Fruit fly (Drosophila melanogaster) whole organism, embryonic: ENCODE results near the gene CG42784.
A peak's percentile ranks its signal among the peaks of the same experiment; 100 is the strongest.
"Not testable (repeated sequence)": the region's sequence is repeated elsewhere in the genome, so short reads cannot be mapped to it uniquely, and the experiment has no call there.

Experiments used
- Adf1 ChIP-seq: fragments of 200-800 bp; sonication (Bioruptor generic); IDR thresholded peaks from 2 replicates; pipeline ENCODE4 v1.3.6; 2022; ENCODE audit warnings: missing biosample characterization, missing genetic modification characterization
- Awh ChIP-seq: fragments of 200-800 bp; sonication (Bioruptor generic); IDR thresholded peaks from 2 replicates; pipeline ENCODE4, ENCODE4 v1.3.6; 2022; ENCODE audit warnings: missing biosample characterization, missing genetic modification characterization
- BtbVII ChIP-seq: fragments of 200-800 bp; sonication (Bioruptor generic); optimal IDR thresholded peaks from 3 replicates; lab custom pipeline; 2017; ENCODE audit warnings: missing biosample characterization, mild to moderate bottlenecking, missing genetic modification characterization
- CG10543 ChIP-seq: fragments of 200-800 bp; sonication (Bioruptor generic); optimal IDR thresholded peaks from 3 replicates; lab custom pipeline; 2017; ENCODE audit warnings: missing biosample characterization, mild to moderate bottlenecking, missing genetic modification characterization, moderate library complexity
- CG12299 ChIP-seq: fragments of 200-800 bp; sonication (Bioruptor generic); optimal IDR thresholded peaks from 2 replicates; lab custom pipeline; 2018; ENCODE audit warnings: missing biosample characterization, mild to moderate bottlenecking, missing genetic modification characterization
- CG13894 ChIP-seq: fragments of 200-800 bp; sonication (Bioruptor generic); optimal IDR thresholded peaks from 3 replicates; lab custom pipeline; 2018; ENCODE audit warnings: missing biosample characterization, mild to moderate bottlenecking, missing genetic modification characterization, moderate library complexity
- CG15696 ChIP-seq: fragments of 200-800 bp; sonication (Bioruptor generic); optimal IDR thresholded peaks from 2 replicates; lab custom pipeline; 2019; ENCODE audit warnings: missing biosample characterization, mild to moderate bottlenecking, missing genetic modification characterization, moderate library complexity
- CG1647 ChIP-seq: fragments of 200-800 bp; sonication (Bioruptor generic); optimal IDR thresholded peaks from 3 replicates; lab custom pipeline; 2016; ENCODE audit warnings: missing biosample characterization, missing genetic modification characterization
- CG16863 ChIP-seq: fragments of 200-800 bp; sonication (Bioruptor generic); optimal IDR thresholded peaks from 3 replicates; lab custom pipeline; 2016; ENCODE audit warnings: missing biosample characterization, missing genetic modification characterization
- CG17361 ChIP-seq: fragments of 200-800 bp; sonication (Bioruptor generic); IDR thresholded peaks from 3 replicates; pipeline ENCODE4 v1.3.6; 2022; ENCODE audit warnings: missing biosample characterization, missing genetic modification characterization
- CG18262 ChIP-seq: fragments of 200-800 bp; optimal IDR thresholded peaks from 3 replicates; lab custom pipeline; 2019; ENCODE audit warnings: missing biosample characterization, mild to moderate bottlenecking, missing genetic modification characterization, moderate library complexity
- CG2129 ChIP-seq: fragments of 200-800 bp; sonication (Bioruptor generic); IDR thresholded peaks from 2 replicates; pipeline ENCODE4 v1.3.6; 2022; ENCODE audit warnings: missing biosample characterization, missing genetic modification characterization; ENCODE audit not compliant: partially characterized antibody
- CG3163 ChIP-seq: fragments of 200-800 bp; sonication (Bioruptor generic); optimal IDR thresholded peaks from 3 replicates; lab custom pipeline; 2016; ENCODE audit warnings: missing biosample characterization, missing genetic modification characterization
- CG34376 ChIP-seq: fragments of 200-800 bp; sonication (Bioruptor generic); optimal IDR thresholded peaks from 2 replicates; lab custom pipeline; 2018; ENCODE audit warnings: missing biosample characterization, mild to moderate bottlenecking, missing genetic modification characterization
- CG4820 ChIP-seq: fragments of 200-800 bp; sonication (Bioruptor generic); optimal IDR thresholded peaks from 3 replicates; lab custom pipeline; 2016; ENCODE audit warnings: missing biosample characterization, missing genetic modification characterization
- CG6689 ChIP-seq: fragments of 200-800 bp; sonication (Bioruptor generic); IDR thresholded peaks from 2 replicates; pipeline ENCODE4 v1.3.6; 2022; ENCODE audit warnings: missing biosample characterization, missing genetic modification characterization
- CG6765 ChIP-seq: fragments of 200-800 bp; sonication (Bioruptor generic); optimal IDR thresholded peaks from 3 replicates; lab custom pipeline; 2017; ENCODE audit warnings: missing biosample characterization, mild to moderate bottlenecking, missing genetic modification characterization
- CG9437 ChIP-seq: fragments of 200-800 bp; sonication (Bioruptor generic); optimal IDR thresholded peaks from 2 replicates; lab custom pipeline; 2018; ENCODE audit warnings: missing biosample characterization, mild to moderate bottlenecking, missing genetic modification characterization
- CTCF ChIP-seq: fragments of 200-800 bp; sonication (Bioruptor generic); optimal IDR thresholded peaks from 2 replicates; lab custom pipeline; 2017; ENCODE audit warnings: missing biosample characterization, mild to moderate bottlenecking, missing genetic modification characterization, moderate library complexity
- Deaf1 ChIP-seq: fragments of 200-800 bp; optimal IDR thresholded peaks from 3 replicates; lab custom pipeline; 2019; ENCODE audit warnings: missing biosample characterization, mild to moderate bottlenecking, missing genetic modification characterization, moderate library complexity
- Dip2 ChIP-seq: fragments of 200-800 bp; sonication (Bioruptor generic); IDR thresholded peaks from 2 replicates; pipeline ENCODE4 v1.3.6; 2022; ENCODE audit warnings: missing biosample characterization, missing genetic modification characterization
- ERR ChIP-seq: fragments of 200-800 bp; sonication (Bioruptor generic); optimal IDR thresholded peaks from 2 replicates; lab custom pipeline; 2016; ENCODE audit warnings: missing biosample characterization, missing genetic modification characterization
- Ets97D ChIP-seq: fragments of 200-800 bp; sonication (Bioruptor generic); optimal IDR thresholded peaks from 3 replicates; lab custom pipeline; 2016; ENCODE audit warnings: missing biosample characterization, missing genetic modification characterization
- Hey ChIP-seq: fragments of 200-800 bp; sonication (Bioruptor generic); optimal IDR thresholded peaks from 3 replicates; lab custom pipeline; 2018; ENCODE audit warnings: missing biosample characterization, mild to moderate bottlenecking, missing genetic modification characterization
- Mad ChIP-seq: fragments of 200-800 bp; sonication (Bioruptor generic); optimal IDR thresholded peaks from 2 replicates; lab custom pipeline; 2016; ENCODE audit warnings: missing biosample characterization, missing genetic modification characterization
- Max ChIP-seq: fragments of 200-800 bp; sonication (Bioruptor generic); optimal IDR thresholded peaks from 2 replicates; lab custom pipeline; 2016; ENCODE audit warnings: missing biosample characterization, mild to moderate bottlenecking, missing genetic modification characterization
- Med ChIP-seq: fragments of 200-800 bp; sonication (Bioruptor generic); peaks from one replicate; lab custom pipeline; 2016; ENCODE audit warnings: missing biosample characterization, missing genetic modification characterization, mild to moderate bottlenecking, inconsistent platforms, moderate library complexity
- NK7.1 ChIP-seq: fragments of 200-800 bp; sonication (Bioruptor generic); optimal IDR thresholded peaks from 3 replicates; lab custom pipeline; 2016; ENCODE audit warnings: missing biosample characterization, missing genetic modification characterization
- abd-A ChIP-seq: fragments of 200-800 bp; sonication (Bioruptor generic); optimal IDR thresholded peaks from 3 replicates; lab custom pipeline; 2019; ENCODE audit warnings: missing biosample characterization, mild to moderate bottlenecking, missing genetic modification characterization, moderate library complexity
- ara ChIP-seq: fragments of 200-800 bp; sonication (Bioruptor generic); IDR thresholded peaks from 2 replicates; pipeline ENCODE4 v1.3.6; 2022; ENCODE audit warnings: missing biosample characterization, missing genetic modification characterization
- cg ChIP-seq: fragments of 200-800 bp; sonication (Bioruptor generic); optimal IDR thresholded peaks from 3 replicates; lab custom pipeline; 2019; ENCODE audit warnings: missing biosample characterization, mild to moderate bottlenecking, missing genetic modification characterization, moderate library complexity
- dm ChIP-seq: fragments of 200-800 bp; sonication (Bioruptor generic); optimal IDR thresholded peaks from 3 replicates; lab custom pipeline; 2016; ENCODE audit warnings: missing biosample characterization, missing genetic modification characterization
- dmrt99B ChIP-seq: fragments of 200-800 bp; sonication (Bioruptor generic); optimal IDR thresholded peaks from 2 replicates; lab custom pipeline; 2018; ENCODE audit warnings: missing biosample characterization, mild to moderate bottlenecking, missing genetic modification characterization, moderate library complexity
- eve ChIP-seq, 2 experiments: fragments of >200 bp; optimal IDR thresholded peaks; 2 replicates each; lab custom pipeline; 2017; ENCODE audit warnings: missing biosample characterization in 2 of 2, missing genetic modification characterization in 2 of 2
- ftz-f1 ChIP-seq: fragments of 200-800 bp; sonication (Bioruptor generic); optimal IDR thresholded peaks from 2 replicates; lab custom pipeline; 2016; ENCODE audit warnings: missing biosample characterization, missing genetic modification characterization
- ham ChIP-seq: fragments of 200-800 bp; sonication (Bioruptor generic); IDR thresholded peaks from 2 replicates; pipeline ENCODE4 v1.3.6; 2022; ENCODE audit warnings: missing biosample characterization, missing genetic modification characterization
- jing ChIP-seq: fragments of 200-800 bp; sonication (Bioruptor generic); optimal IDR thresholded peaks from 2 replicates; lab custom pipeline; 2018; ENCODE audit warnings: missing biosample characterization, mild to moderate bottlenecking, missing genetic modification characterization
- mirr ChIP-seq: fragments of 200-800 bp; sonication (Bioruptor generic); optimal IDR thresholded peaks from 3 replicates; lab custom pipeline; 2018; ENCODE audit warnings: missing biosample characterization, mild to moderate bottlenecking, missing genetic modification characterization
- org-1 ChIP-seq: fragments of 200-800 bp; sonication (Bioruptor generic); optimal IDR thresholded peaks from 2 replicates; lab custom pipeline; 2017; ENCODE audit warnings: missing biosample characterization, missing genetic modification characterization
- ro ChIP-seq: fragments of 200-800 bp; sonication (Bioruptor generic); IDR thresholded peaks from 2 replicates; pipeline ENCODE4 v1.3.6; 2022; ENCODE audit warnings: missing biosample characterization, missing genetic modification characterization
- schlank ChIP-seq: fragments of 200-800 bp; sonication (Bioruptor generic); optimal IDR thresholded peaks from 2 replicates; lab custom pipeline; 2018; ENCODE audit warnings: missing biosample characterization, mild to moderate bottlenecking, missing genetic modification characterization
- sd ChIP-seq: fragments of 200-800 bp; sonication (Bioruptor generic); optimal IDR thresholded peaks from 3 replicates; lab custom pipeline; 2018; ENCODE audit warnings: missing biosample characterization, mild to moderate bottlenecking, missing genetic modification characterization, moderate library complexity
- so ChIP-seq: fragments of 200-800 bp; sonication (Bioruptor generic); IDR thresholded peaks from 3 replicates; pipeline ENCODE4 v1.3.6; 2022; ENCODE audit warnings: missing biosample characterization, missing genetic modification characterization
- toy ChIP-seq: fragments of 200-800 bp; sonication (Bioruptor generic); IDR thresholded peaks from 2 replicates; pipeline ENCODE4 v1.3.6; 2022; ENCODE audit warnings: missing biosample characterization, missing genetic modification characterization
- ttk ChIP-seq: fragments of 200-800 bp; sonication (Bioruptor generic); IDR thresholded peaks from 2 replicates; pipeline ENCODE4 v2.1.2; 2022; ENCODE audit warnings: missing biosample characterization, missing genetic modification characterization

CG42784 gene

DNA sequence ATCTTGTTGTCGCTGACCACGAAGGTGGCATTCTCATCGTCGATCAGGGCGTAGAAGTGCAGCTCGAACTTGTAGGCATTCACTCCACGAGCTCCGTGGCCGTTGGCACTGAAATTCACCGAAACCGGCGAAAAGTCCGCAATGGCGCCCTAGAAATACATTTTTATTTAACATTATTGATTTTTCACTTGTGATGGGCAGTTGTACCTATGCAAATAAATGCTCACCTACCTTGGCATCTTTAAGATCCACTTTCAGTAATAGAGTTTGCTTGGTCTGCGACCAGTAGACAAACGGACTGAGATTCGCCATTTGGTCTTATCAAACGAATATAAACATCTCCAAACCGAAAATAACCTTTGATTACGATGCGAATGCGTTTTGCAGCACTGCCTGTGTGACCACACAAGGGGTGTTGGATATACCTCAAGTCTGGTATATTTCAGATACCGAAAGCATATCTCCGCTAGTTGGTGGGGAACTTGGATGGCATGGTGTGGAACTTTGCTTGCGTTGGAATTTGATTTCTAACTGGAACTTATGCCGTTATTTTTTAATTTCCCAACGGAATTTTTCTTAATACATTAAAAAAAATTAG, 30.1 kb downstream of the CG42784 start, which contains the start of gene Hacd2 (continued):
- TF ChIP-seq ara, result no peak
- TF ChIP-seq, all 482 proteins: peak for 137

DNA sequence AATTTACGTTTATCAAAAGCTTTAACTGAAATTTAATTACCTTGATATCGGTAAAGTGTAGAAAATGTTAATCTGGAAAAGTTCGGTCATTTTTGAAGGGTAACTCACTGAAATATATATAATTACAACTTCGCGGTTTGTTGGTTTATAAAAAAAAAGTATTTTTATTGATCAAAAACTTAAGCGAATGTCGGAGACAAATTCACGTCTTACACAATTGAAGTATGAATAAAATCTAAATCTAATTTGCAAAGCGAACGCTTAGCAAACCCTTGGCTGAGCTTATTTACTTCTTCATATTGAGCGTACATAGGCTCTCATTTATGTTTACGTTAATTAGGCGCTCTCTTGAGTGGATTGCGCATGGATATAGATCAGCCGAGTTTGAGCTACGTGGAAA, 34.2 kb downstream of the CG42784 start, which contains the start of gene Hsp60D:
Gene Hsp60D (minus strand): TSS at position 101 of the 400 bp plus-strand sequence.
- TF ChIP-seq CG15696 (tag; lab: Kevin White, UChicago); sd (tag; lab: Kevin White, UChicago); Adf1: not testable (repeated sequence)

DNA sequence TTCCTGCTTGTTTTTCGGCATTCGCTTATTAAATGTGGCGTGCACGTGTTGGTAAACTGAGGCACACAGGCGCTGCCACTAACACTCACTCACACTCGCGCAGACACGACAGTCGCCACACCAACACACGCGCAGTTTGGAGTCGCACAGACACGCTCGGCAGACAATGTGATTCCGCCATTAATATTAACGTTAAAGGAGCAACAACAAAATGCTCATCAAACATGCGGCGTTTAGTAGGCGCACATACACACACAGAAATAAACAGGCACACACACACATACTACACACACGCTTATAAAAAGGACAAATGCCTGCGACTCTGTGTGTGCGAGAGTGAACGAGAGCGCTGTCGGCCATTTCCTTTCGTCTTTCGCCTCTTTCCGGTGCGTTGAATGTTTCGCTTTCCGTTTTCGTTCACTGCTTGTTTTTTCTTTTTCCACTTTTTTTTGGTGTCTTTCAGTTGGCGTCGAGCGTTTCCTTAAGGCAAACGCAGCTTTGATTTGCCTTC, 41.9 kb downstream of the CG42784 start, which contains the start of gene CG42809:
Gene CG42809 (plus strand): TSS at position 461 of the 511 bp plus-strand sequence.
- TF ChIP-seq NK7.1 (GFP tag; lab: Kevin White, UChicago) (no peak), ro (no peak), mirr (GFP tag; lab: Kevin White, UChicago) (peak; percentile 41), CG2129 (GFP tag; lab: Robert Waterston, UW) (no peak), dmrt99B (tag; lab: Kevin White, UChicago) (no peak), CG6689 (GFP tag; lab: Robert Waterston, UW) (no peak), CG4820 (GFP tag; lab: Kevin White, UChicago) (no peak), CG10543 (GFP tag; lab: Kevin White, UChicago) (peak; percentile 45), CG34376 (GFP tag; lab: Kevin White, UChicago) (no peak), ttk (GFP tag; lab: Robert Waterston, UW) (no peak), CG13894 (peak; percentile 32), eve (GFP tag; optimal IDR thresholded peaks at IDR 0.05; lab: Kevin White, UChicago) (no peak), Med (GFP tag; lab: Kevin White, UChicago) (peak; percentile 63), Ets97D (GFP tag; lab: Kevin White, UChicago) (peak; percentile 39), Deaf1 (peak; percentile 43), CG12299 (tag; lab: Kevin White, UChicago) (no peak), abd-A (peak; percentile 92), cg (GFP tag; lab: Kevin White, UChicago) (peak; percentile 38)

DNA sequence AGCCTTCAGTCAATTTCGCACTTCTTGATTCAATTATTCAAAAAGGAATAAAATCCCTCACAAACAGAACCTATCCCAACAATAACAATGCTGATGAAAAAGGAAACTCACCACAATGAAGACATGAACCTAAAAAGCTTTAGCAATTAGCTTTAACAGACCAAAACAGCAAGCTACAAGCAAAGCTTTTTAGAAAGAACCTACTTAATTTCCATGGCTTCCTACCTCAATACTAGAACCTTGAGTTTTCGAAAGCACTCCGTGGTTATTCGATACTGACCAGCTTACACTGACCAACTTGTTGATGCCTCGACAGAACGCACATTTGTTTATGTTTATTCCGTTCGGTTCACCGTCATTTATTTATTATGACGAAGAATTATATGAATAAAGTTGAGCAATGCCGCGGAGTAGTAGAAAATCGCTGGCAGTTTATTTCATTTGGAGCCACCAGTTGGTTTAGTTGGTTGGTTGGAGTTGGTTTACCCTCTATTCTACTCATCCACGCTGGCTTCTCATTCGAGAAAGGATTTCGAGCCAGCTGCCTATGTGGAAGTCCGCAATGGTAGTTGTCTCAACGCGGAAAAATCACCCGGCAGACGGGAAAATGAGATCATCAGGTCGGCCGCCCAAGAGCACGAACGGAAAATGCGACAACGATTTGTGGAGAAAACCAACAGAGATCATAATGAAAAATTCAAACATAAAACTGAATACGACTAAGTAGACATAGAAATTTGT, 43.9 kb downstream of the CG42784 start, which contains the start of gene CG42810:
Gene CG42810 (plus strand): TSS at position 691 of the 741 bp plus-strand sequence.
- TF ChIP-seq jing, result no peak
- no peak for TF ChIP-seq Mad
- TF ChIP-seq so (GFP tag; lab: Robert Waterston, UW), result 0 out of 3 replicates have a peak, but pooled peaks have one; percentile 58
- TF ChIP-seq toy (GFP tag; lab: Robert Waterston, UW), result no peak
- TF ChIP-seq Dip2, result no peak
- TF ChIP-seq Max (GFP tag; lab: Kevin White, UChicago), result no peak
- TF ChIP-seq Med (GFP tag; lab: Kevin White, UChicago), result peak; percentile 14
- TF ChIP-seq CG17361 (GFP tag; lab: Robert Waterston, UW), result no peak
- no peak for TF ChIP-seq CG9437
- TF ChIP-seq BtbVII, result no peak
- TF ChIP-seq abd-A, result no peak
- TF ChIP-seq CG16863 (GFP tag; lab: Kevin White, UChicago), result no peak
- TF ChIP-seq CTCF, result peak; percentile 60
- no peak for TF ChIP-seq ERR (GFP tag; lab: Kevin White, UChicago)
- no peak for TF ChIP-seq org-1
- TF ChIP-seq CG18262, result no peak
- TF ChIP-seq Hey (tag; lab: Kevin White, UChicago), result no peak
- no peak for TF ChIP-seq CG1647
- no peak for TF ChIP-seq ham
- no peak for TF ChIP-seq dm (GFP tag; lab: Kevin White, UChicago)
- no peak for TF ChIP-seq CG3163 (GFP tag; lab: Kevin White, UChicago)
- TF ChIP-seq ftz-f1 (GFP tag; lab: Kevin White, UChicago), result peak; percentile 90
- TF ChIP-seq schlank (tag; lab: Kevin White, UChicago), result no peak
- TF ChIP-seq CG6765 (GFP tag; lab: Kevin White, UChicago), result no peak
- no peak for TF ChIP-seq Awh (GFP tag; lab: Robert Waterston, UW)
